Fruit fly (Drosophila melanogaster) whole organism, embryonic: ENCODE measurements around the gene CG9166.
A peak's percentile ranks its signal among the peaks of the same experiment; 100 is the strongest.

Experiments
- Abd-B ChIP-seq: fragments of 200-800 bp; sonication (Bioruptor generic); optimal IDR thresholded peaks from 2 replicates; lab custom pipeline; 2018; ENCODE audit warnings: missing biosample characterization, mild to moderate bottlenecking, missing genetic modification characterization, moderate library complexity
- Atf3 ChIP-seq: fragments of 200-800 bp; sonication (Bioruptor generic); optimal IDR thresholded peaks from 3 replicates; lab custom pipeline; 2016; ENCODE audit warnings: missing biosample characterization, missing genetic modification characterization
- Bteb2 ChIP-seq: fragments of 200-800 bp; sonication (Bioruptor generic); optimal IDR thresholded peaks from 2 replicates; lab custom pipeline; 2016; ENCODE audit warnings: missing biosample characterization, missing genetic modification characterization
- CG11696 ChIP-seq: fragments of 200-800 bp; sonication (Bioruptor generic); IDR thresholded peaks from 2 replicates; pipeline ENCODE4 v1.3.6; 2022; ENCODE audit warnings: missing biosample characterization, missing genetic modification characterization
- CG12391 ChIP-seq: fragments of 200-800 bp; sonication (Bioruptor generic); optimal IDR thresholded peaks from 3 replicates; lab custom pipeline; 2018; ENCODE audit warnings: missing biosample characterization, mild to moderate bottlenecking, missing genetic modification characterization, moderate library complexity
- CG13123 ChIP-seq: fragments of 200-800 bp; sonication (Bioruptor generic); optimal IDR thresholded peaks from 2 replicates; lab custom pipeline; 2016; ENCODE audit warnings: missing biosample characterization, missing genetic modification characterization
- CG13775 ChIP-seq: fragments of 200-800 bp; sonication (Bioruptor generic); optimal IDR thresholded peaks from 3 replicates; lab custom pipeline; 2017; ENCODE audit warnings: missing biosample characterization, mild to moderate bottlenecking, missing genetic modification characterization
- CG15011 ChIP-seq: fragments of 200-800 bp; sonication (Bioruptor generic); optimal IDR thresholded peaks from 3 replicates; lab custom pipeline; 2018; ENCODE audit warnings: missing biosample characterization, mild to moderate bottlenecking, missing genetic modification characterization
- CG15696 ChIP-seq: fragments of 200-800 bp; sonication (Bioruptor generic); optimal IDR thresholded peaks from 2 replicates; lab custom pipeline; 2019; ENCODE audit warnings: missing biosample characterization, mild to moderate bottlenecking, missing genetic modification characterization, moderate library complexity
- CG18476 ChIP-seq: fragments of 200-800 bp; sonication (Bioruptor generic); optimal IDR thresholded peaks from 2 replicates; lab custom pipeline; 2016; ENCODE audit warnings: missing biosample characterization, mild to moderate bottlenecking, missing genetic modification characterization
- CG18599 ChIP-seq: fragments of 200-800 bp; sonication (Bioruptor generic); optimal IDR thresholded peaks from 3 replicates; lab custom pipeline; 2017; ENCODE audit warnings: missing biosample characterization, missing genetic modification characterization, mild to moderate bottlenecking, moderate library complexity, missing genetic modification reagents
- CG2120 ChIP-seq: fragments of 200-800 bp; sonication (Bioruptor generic); optimal IDR thresholded peaks from 3 replicates; lab custom pipeline; 2016; ENCODE audit warnings: missing biosample characterization, missing genetic modification characterization
- CG30403 ChIP-seq: fragments of 200-800 bp; sonication (Bioruptor generic); optimal IDR thresholded peaks from 3 replicates; lab custom pipeline; 2016; ENCODE audit warnings: missing biosample characterization, missing genetic modification characterization
- CG32772 ChIP-seq: fragments of 200-800 bp; sonication (Bioruptor generic); IDR thresholded peaks from 2 replicates; pipeline ENCODE4 v1.3.6; 2022; ENCODE audit warnings: missing biosample characterization, missing genetic modification characterization
- CG3281 ChIP-seq: fragments of 200-800 bp; sonication (Bioruptor generic); optimal IDR thresholded peaks from 3 replicates; lab custom pipeline; 2017; ENCODE audit warnings: missing biosample characterization, mild to moderate bottlenecking, missing genetic modification characterization
- CG3726 ChIP-seq: fragments of 200-800 bp; sonication (Bioruptor generic); IDR thresholded peaks from 3 replicates; pipeline ENCODE4, ENCODE4 v1.3.6; 2022; ENCODE audit warnings: missing biosample characterization, missing genetic modification characterization
- CG4424 ChIP-seq: fragments of 200-800 bp; sonication (Bioruptor generic); optimal IDR thresholded peaks from 3 replicates; lab custom pipeline; 2016; ENCODE audit warnings: missing biosample characterization, missing genetic modification characterization
- CG4707 ChIP-seq: fragments of 200-800 bp; sonication (Bioruptor generic); optimal IDR thresholded peaks from 2 replicates; lab custom pipeline; 2018; ENCODE audit warnings: missing biosample characterization, mild to moderate bottlenecking, missing genetic modification characterization, moderate library complexity
- CG4820 ChIP-seq: fragments of 200-800 bp; sonication (Bioruptor generic); optimal IDR thresholded peaks from 3 replicates; lab custom pipeline; 2016; ENCODE audit warnings: missing biosample characterization, missing genetic modification characterization
- CG6272 ChIP-seq: fragments of 200-800 bp; sonication (Bioruptor generic); IDR thresholded peaks from 2 replicates; pipeline ENCODE4 v1.3.6; 2022; ENCODE audit warnings: missing biosample characterization, missing genetic modification characterization
- CG6654 ChIP-seq: fragments of 200-800 bp; sonication (Bioruptor generic); optimal IDR thresholded peaks from 2 replicates; lab custom pipeline; 2017; ENCODE audit warnings: missing biosample characterization, mild to moderate bottlenecking, missing genetic modification characterization
- CG7786 ChIP-seq: fragments of 200-800 bp; sonication (Bioruptor generic); optimal IDR thresholded peaks from 2 replicates; lab custom pipeline; 2016; ENCODE audit warnings: missing biosample characterization, missing genetic modification characterization
- CG8478 ChIP-seq: fragments of >200 bp; optimal IDR thresholded peaks from 2 replicates; lab custom pipeline; 2018
- CHES-1-like ChIP-seq: fragments of 200-800 bp; sonication (Bioruptor generic); optimal IDR thresholded peaks from 2 replicates; lab custom pipeline; 2016; ENCODE audit warnings: missing biosample characterization, missing genetic modification characterization
- Dek ChIP-seq: fragments of 200-800 bp; sonication (Bioruptor generic); optimal IDR thresholded peaks from 3 replicates; lab custom pipeline; 2019; ENCODE audit warnings: missing biosample characterization, mild to moderate bottlenecking, missing genetic modification characterization, moderate library complexity
- Dfd ChIP-seq, 2 experiments: fragments of >200 bp; optimal IDR thresholded peaks; 2 replicates each; lab custom pipeline; 2017; ENCODE audit warnings: missing biosample characterization in 2 of 2, missing genetic modification characterization in 2 of 2
- H15 ChIP-seq: fragments of 200-800 bp; sonication (Bioruptor generic); IDR thresholded peaks from 3 replicates; pipeline ENCODE4 v1.3.6; 2022; ENCODE audit warnings: missing biosample characterization, missing genetic modification characterization
- H2.0 ChIP-seq: fragments of 200-800 bp; sonication (Bioruptor generic); IDR thresholded peaks from 2 replicates; pipeline ENCODE4 v1.3.6; 2022; ENCODE audit warnings: missing biosample characterization, missing genetic modification characterization
- Hand ChIP-seq: fragments of 200-800 bp; sonication (Bioruptor generic); optimal IDR thresholded peaks from 2 replicates; lab custom pipeline; 2017; ENCODE audit warnings: mild to moderate bottlenecking, missing biosample characterization, missing genetic modification reagents, missing genetic modification characterization
- HmgZ ChIP-seq: fragments of 200-800 bp; sonication (Bioruptor generic); optimal IDR thresholded peaks from 2 replicates; lab custom pipeline; 2018; ENCODE audit warnings: missing biosample characterization, mild to moderate bottlenecking, missing genetic modification characterization
- Kr ChIP-seq: fragments of 200-800 bp; sonication (Bioruptor generic); optimal IDR thresholded peaks from 2 replicates; lab custom pipeline; 2017; ENCODE audit warnings: missing biosample characterization, mild to moderate bottlenecking, missing genetic modification characterization
- Lhr ChIP-seq: fragments of 200-800 bp; sonication (Bioruptor generic); optimal IDR thresholded peaks from 3 replicates; lab custom pipeline; 2017; ENCODE audit warnings: mild to moderate bottlenecking, missing biosample characterization, missing genetic modification reagents, missing genetic modification characterization
- MBD-R2 ChIP-seq: fragments of 200-800 bp; sonication (Bioruptor generic); IDR thresholded peaks from 2 replicates; pipeline ENCODE4 v1.3.6; 2022; ENCODE audit warnings: missing biosample characterization, missing genetic modification characterization
- Mrtf ChIP-seq: fragments of 200-800 bp; sonication (Bioruptor generic); IDR thresholded peaks from 3 replicates; pipeline ENCODE4 v1.3.6; 2022; ENCODE audit warnings: missing biosample characterization, missing genetic modification characterization
- Vsx1 ChIP-seq: fragments of 200-800 bp; sonication (Bioruptor generic); optimal IDR thresholded peaks from 2 replicates; lab custom pipeline; 2017; ENCODE audit warnings: missing biosample characterization, mild to moderate bottlenecking, missing genetic modification characterization, missing genetic modification reagents
- Xbp1 ChIP-seq: fragments of 200-800 bp; sonication (Bioruptor generic); optimal IDR thresholded peaks from 3 replicates; lab custom pipeline; 2016; ENCODE audit warnings: missing biosample characterization, mild to moderate bottlenecking, missing genetic modification characterization
- ac ChIP-seq: fragments of 200-800 bp; sonication (Bioruptor generic); optimal IDR thresholded peaks from 3 replicates; lab custom pipeline; 2017; ENCODE audit warnings: missing biosample characterization, mild to moderate bottlenecking, missing genetic modification characterization
- dmrt11E ChIP-seq: fragments of 200-800 bp; sonication (Bioruptor generic); optimal IDR thresholded peaks from 3 replicates; lab custom pipeline; 2018; ENCODE audit warnings: missing biosample characterization, mild to moderate bottlenecking, missing genetic modification characterization, moderate library complexity
- eve ChIP-seq, 2 experiments: fragments of >200 bp; optimal IDR thresholded peaks; 2 replicates each; lab custom pipeline; 2017; ENCODE audit warnings: missing biosample characterization in 2 of 2, missing genetic modification characterization in 2 of 2
- grn ChIP-seq: fragments of 200-800 bp; sonication (Bioruptor generic); optimal IDR thresholded peaks from 3 replicates; lab custom pipeline; 2017; ENCODE audit warnings: missing biosample characterization, missing genetic modification characterization
- ham ChIP-seq: fragments of 200-800 bp; sonication (Bioruptor generic); IDR thresholded peaks from 2 replicates; pipeline ENCODE4 v1.3.6; 2022; ENCODE audit warnings: missing biosample characterization, missing genetic modification characterization
- jigr1 ChIP-seq: fragments of 200-800 bp; sonication (Bioruptor generic); IDR thresholded peaks from 3 replicates; pipeline ENCODE4 v1.3.6; 2022; ENCODE audit warnings: missing biosample characterization, missing genetic modification characterization
- pan ChIP-seq, 4 experiments: fragments of >200 bp in 3 of 4; fragments of 200-800 bp in 1 of 4; sonication (Bioruptor generic) in 1 of 4; optimal IDR thresholded peaks in 3 of 4; IDR thresholded peaks in 1 of 4; 2 replicates each; pipeline versions ENCODE4 v1.3.6 to Lab custom; 2017 to 2022; ENCODE audit warnings: missing biosample characterization in 2 of 4, missing genetic modification characterization in 2 of 4, mixed read lengths in 1 of 4
- pho ChIP-seq: fragments of 200-800 bp; sonication (Bioruptor generic); optimal IDR thresholded peaks from 2 replicates; lab custom pipeline; 2016; ENCODE audit warnings: missing biosample characterization, missing genetic modification characterization
- psq ChIP-seq: fragments of 200-800 bp; sonication (Bioruptor generic); optimal IDR thresholded peaks from 2 replicates; lab custom pipeline; 2017; ENCODE audit warnings: missing biosample characterization, missing genetic modification characterization
- sima ChIP-seq: fragments of 200-800 bp; sonication (Bioruptor generic); optimal IDR thresholded peaks from 2 replicates; lab custom pipeline; 2016; ENCODE audit warnings: missing biosample characterization, missing genetic modification characterization
- sr ChIP-seq: fragments of 200-800 bp; sonication (Bioruptor generic); IDR thresholded peaks from 3 replicates; pipeline ENCODE4 v1.3.6; 2022; ENCODE audit warnings: missing biosample characterization, missing genetic modification characterization
- tin ChIP-seq: fragments of 200-800 bp; sonication (Bioruptor generic); optimal IDR thresholded peaks from 3 replicates; lab custom pipeline; 2016; ENCODE audit warnings: missing biosample characterization, missing genetic modification characterization
- trh ChIP-seq: fragments of 200-800 bp; sonication (Bioruptor generic); optimal IDR thresholded peaks from 2 replicates; lab custom pipeline; 2016; ENCODE audit warnings: missing biosample characterization, missing genetic modification characterization
- wdn ChIP-seq: fragments of 200-800 bp; sonication (Bioruptor generic); IDR thresholded peaks from 2 replicates; pipeline ENCODE4 v1.3.6; 2022; ENCODE audit warnings: missing biosample characterization, missing genetic modification characterization

The CG9166 gene

DNA sequence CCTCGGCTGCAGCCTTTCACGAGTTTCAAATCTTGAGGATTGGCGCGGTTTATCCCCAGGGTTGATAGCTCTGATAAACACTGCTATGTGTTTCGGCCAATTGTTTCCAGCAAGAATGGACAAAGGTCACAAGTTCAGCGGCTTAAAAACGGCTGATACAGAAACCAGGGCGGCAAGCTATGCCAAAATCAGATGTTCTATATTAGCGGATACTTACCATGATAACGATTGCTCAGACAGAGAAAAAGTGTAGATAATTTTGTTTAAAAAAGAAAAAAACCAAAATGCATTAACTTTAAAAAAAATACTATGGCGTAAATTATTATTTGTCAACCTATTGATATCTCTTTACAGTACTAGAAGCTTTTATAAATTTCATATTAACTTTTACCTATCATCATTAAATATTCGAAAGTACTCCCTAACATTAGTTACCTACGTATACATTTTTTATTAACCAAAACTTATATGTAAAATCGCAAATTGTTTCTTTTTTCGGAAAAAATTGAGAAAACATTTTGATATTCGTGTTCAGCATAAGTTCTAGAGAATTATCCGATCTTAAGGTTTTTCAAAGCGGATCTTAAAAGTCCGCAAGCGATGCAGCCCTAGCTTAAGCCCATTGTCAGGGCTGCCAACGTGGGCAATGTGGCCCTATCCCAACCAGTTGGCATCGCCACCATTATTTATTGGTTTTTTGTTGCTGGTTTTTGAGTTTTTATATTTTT, 37.7 kb upstream of the CG9166 start, which contains the start of the genes sturkopf and Herc4 (continued):
- no peak for TF ChIP-seq Kr (GFP tag; lab: Kevin White, UChicago)
- TF ChIP-seq CG18599 (GFP tag; lab: Kevin White, UChicago), result peak; percentile 69
- peak; percentile 69 for TF ChIP-seq Mrtf (GFP tag; lab: Robert Waterston, UW)
- peak; percentile 74 for TF ChIP-seq CHES-1-like (GFP tag; lab: Kevin White, UChicago)
- TF ChIP-seq H15 (GFP tag; lab: Robert Waterston, UW), result no peak; the same call in 2 of the 3 replicates
- peak; percentile 30 for TF ChIP-seq HmgZ (tag; lab: Kevin White, UChicago)
- no peak for TF ChIP-seq CG4707 (GFP tag; lab: Kevin White, UChicago)
- TF ChIP-seq CG3726 (GFP tag; lab: Robert Waterston, UW), result no peak
- TF ChIP-seq Vsx1, result no peak
- TF ChIP-seq dmrt11E (tag; lab: Kevin White, UChicago), result peak; percentile 62
- TF ChIP-seq Abd-B (GFP tag; lab: Kevin White, UChicago), result peak; percentile 86
- TF ChIP-seq CG11696, result no peak
- peak; percentile 79 for TF ChIP-seq CG12391 (tag; lab: Kevin White, UChicago)
- peak; percentile 94 for TF ChIP-seq CG30403 (GFP tag; lab: Kevin White, UChicago)
- peak; percentile 48 for TF ChIP-seq trh (GFP tag; lab: Kevin White, UChicago)
- peak; percentile 43 for TF ChIP-seq CG18476 (GFP tag; lab: Kevin White, UChicago)
- peak; percentile 61 for TF ChIP-seq tin
- no peak for TF ChIP-seq CG8478
- TF ChIP-seq H2.0 (GFP tag; lab: Robert Waterston, UW), result peak; percentile 46
- TF ChIP-seq Lhr (GFP tag; lab: Kevin White, UChicago), result peak; percentile 6
- TF ChIP-seq CG7786 (GFP tag; lab: Kevin White, UChicago), result peak; percentile 68
- TF ChIP-seq Dfd (GFP tag; optimal IDR thresholded peaks at IDR 0.05; lab: Kevin White, UChicago), result peak in 1 of 2 experiments; percentile 9
- TF ChIP-seq Xbp1 (GFP tag; lab: Kevin White, UChicago), result peak; percentile 80
- TF ChIP-seq CG4820, result peak; percentile 42
- peak; percentile 34; the same call in 1 of the 3 replicates for TF ChIP-seq jigr1 (GFP tag; lab: Robert Waterston, UW)
- no peak for TF ChIP-seq eve (GFP tag; optimal IDR thresholded peaks at IDR 0.05; lab: Kevin White, UChicago)
- peak; percentile 38 for TF ChIP-seq grn
- peak; percentile 71 for TF ChIP-seq CG4424 (GFP tag; lab: Kevin White, UChicago)
- peak; percentile 68 for TF ChIP-seq CG3281 (GFP tag; lab: Kevin White, UChicago)
- TF ChIP-seq ac (GFP tag; lab: Kevin White, UChicago), result no peak
- TF ChIP-seq Hand, result peak; percentile 9
- no peak; the same call in 1 of the 2 replicates for TF ChIP-seq CG32772 (GFP tag; lab: Robert Waterston, UW)
- TF ChIP-seq sima (GFP tag; lab: Kevin White, UChicago), result peak; percentile 8
- TF ChIP-seq Atf3 (GFP tag; lab: Kevin White, UChicago), result peak; percentile 50
- TF ChIP-seq sr (GFP tag; lab: Robert Waterston, UW), result no peak
- TF ChIP-seq CG13123 (GFP tag; lab: Kevin White, UChicago), result peak; percentile 43
- TF ChIP-seq psq (GFP tag; lab: Kevin White, UChicago), result peak; percentile 39
- peak; percentile 73 for TF ChIP-seq Bteb2 (GFP tag; lab: Kevin White, UChicago)
- peak; percentile 49 for TF ChIP-seq wdn
- TF ChIP-seq CG2120 (GFP tag; lab: Kevin White, UChicago), result peak; percentile 87
- peak; percentile 24 for TF ChIP-seq CG15696 (tag; lab: Kevin White, UChicago)
- no peak for TF ChIP-seq pan (optimal IDR thresholded peaks at IDR 0.05; lab: Kevin White, UChicago)
- TF ChIP-seq pan (GFP tag; optimal IDR thresholded peaks at IDR 0.05 in 1 of 2, IDR thresholded peaks at IDR 0.05 in 1 of 2), result peak in 1 of 2 experiments; percentile 53
- peak; percentile 89 for TF ChIP-seq pho
- peak; percentile 100 for TF ChIP-seq CG13775 (GFP tag; lab: Kevin White, UChicago)
- peak; percentile 83 for TF ChIP-seq Dek (tag; lab: Kevin White, UChicago)
- no peak for TF ChIP-seq ham (GFP tag; lab: Robert Waterston, UW)
- peak; percentile 56 for TF ChIP-seq CG6272 (GFP tag; lab: Robert Waterston, UW)
- TF ChIP-seq CG6654 (GFP tag; lab: Kevin White, UChicago), result no peak
- TF ChIP-seq CG15011 (GFP tag; lab: Kevin White, UChicago), result no peak
- TF ChIP-seq MBD-R2 (GFP tag; lab: Robert Waterston, UW), result peak; percentile 83
